Fruit fly (Drosophila melanogaster) whole organism, embryonic: ENCODE data around the gene Ae2.

Experiments used
- Abd-B ChIP-seq: fragments of 200-800 bp; sonication (Bioruptor generic); optimal IDR thresholded peaks from 2 replicates; lab custom pipeline; 2018; ENCODE audit warnings: missing biosample characterization, mild to moderate bottlenecking, missing genetic modification characterization, moderate library complexity
- CG10654 ChIP-seq: fragments of 200-800 bp; sonication (Bioruptor generic); optimal IDR thresholded peaks from 2 replicates; lab custom pipeline; 2016; ENCODE audit warnings: missing biosample characterization, missing genetic modification characterization
- CG14014 ChIP-seq: fragments of 200-800 bp; sonication (Bioruptor generic); IDR thresholded peaks from 2 replicates; pipeline ENCODE4 v1.3.6; 2022; ENCODE audit warnings: missing biosample characterization, missing genetic modification characterization
- CG1603 ChIP-seq: fragments of 200-800 bp; sonication (Bioruptor generic); optimal IDR thresholded peaks from 2 replicates; lab custom pipeline; 2019; ENCODE audit warnings: missing biosample characterization, mild to moderate bottlenecking, missing genetic modification characterization, moderate library complexity
- CG17359 ChIP-seq: fragments of 200-800 bp; sonication (Bioruptor generic); optimal IDR thresholded peaks from 3 replicates; lab custom pipeline; 2018; ENCODE audit warnings: missing biosample characterization, mild to moderate bottlenecking, missing genetic modification characterization, moderate library complexity
- CG17829 ChIP-seq: fragments of 200-800 bp; optimal IDR thresholded peaks from 2 replicates; lab custom pipeline; 2019; ENCODE audit warnings: missing biosample characterization, mild to moderate bottlenecking, missing genetic modification characterization, moderate library complexity
- CG2120 ChIP-seq: fragments of 200-800 bp; sonication (Bioruptor generic); optimal IDR thresholded peaks from 3 replicates; lab custom pipeline; 2016; ENCODE audit warnings: missing biosample characterization, missing genetic modification characterization
- CG31365 ChIP-seq: fragments of 200-800 bp; sonication (Bioruptor generic); optimal IDR thresholded peaks from 2 replicates; lab custom pipeline; 2018; ENCODE audit warnings: missing biosample characterization, mild to moderate bottlenecking, missing genetic modification characterization
- CG33557 ChIP-seq: fragments of 200-800 bp; sonication (Bioruptor generic); optimal IDR thresholded peaks from 2 replicates; lab custom pipeline; 2019; ENCODE audit warnings: missing biosample characterization, mild to moderate bottlenecking, missing genetic modification characterization, moderate library complexity
- CG42726 ChIP-seq: fragments of 200-800 bp; sonication (Bioruptor generic); IDR thresholded peaks from 2 replicates; pipeline ENCODE4 v1.3.6; 2022; ENCODE audit warnings: missing biosample characterization, missing genetic modification characterization; ENCODE audit not compliant: partially characterized antibody
- CG4404 ChIP-seq: fragments of 200-800 bp; sonication (Bioruptor generic); IDR thresholded peaks from 2 replicates; pipeline ENCODE4 v1.3.6; 2022; ENCODE audit warnings: missing biosample characterization, missing genetic modification characterization
- CG5180 ChIP-seq: fragments of 200-800 bp; sonication (Bioruptor generic); optimal IDR thresholded peaks from 3 replicates; lab custom pipeline; 2017; ENCODE audit warnings: missing biosample characterization, missing genetic modification characterization, mild to moderate bottlenecking, moderate library complexity, missing genetic modification reagents
- CG7839 ChIP-seq: fragments of 200-800 bp; sonication (Bioruptor generic); optimal IDR thresholded peaks from 3 replicates; lab custom pipeline; 2018; ENCODE audit warnings: missing biosample characterization, mild to moderate bottlenecking, missing genetic modification characterization, moderate library complexity
- CG8388 ChIP-seq: fragments of 200-800 bp; sonication (Bioruptor generic); optimal IDR thresholded peaks from 2 replicates; lab custom pipeline; 2019; ENCODE audit warnings: missing biosample characterization, mild to moderate bottlenecking, missing genetic modification characterization, moderate library complexity
- CG8944 ChIP-seq: fragments of 200-800 bp; sonication (Bioruptor generic); optimal IDR thresholded peaks from 3 replicates; lab custom pipeline; 2016; ENCODE audit warnings: missing biosample characterization, missing genetic modification characterization
- CG9797 ChIP-seq: fragments of 200-800 bp; sonication (Bioruptor generic); optimal IDR thresholded peaks from 3 replicates; lab custom pipeline; 2018; ENCODE audit warnings: missing biosample characterization, mild to moderate bottlenecking, missing genetic modification characterization
- CHES-1-like ChIP-seq: fragments of 200-800 bp; sonication (Bioruptor generic); optimal IDR thresholded peaks from 2 replicates; lab custom pipeline; 2016; ENCODE audit warnings: missing biosample characterization, missing genetic modification characterization
- Dad ChIP-seq: fragments of 200-800 bp; sonication (Bioruptor generic); optimal IDR thresholded peaks from 3 replicates; lab custom pipeline; 2016; ENCODE audit warnings: missing biosample characterization, missing genetic modification characterization
- Dip2 ChIP-seq: fragments of 200-800 bp; sonication (Bioruptor generic); IDR thresholded peaks from 2 replicates; pipeline ENCODE4 v1.3.6; 2022; ENCODE audit warnings: missing biosample characterization, missing genetic modification characterization
- Drgx ChIP-seq: fragments of 200-800 bp; sonication (Bioruptor generic); IDR thresholded peaks from 2 replicates; pipeline ENCODE4 v1.3.6; 2022; ENCODE audit warnings: missing biosample characterization, missing genetic modification characterization
- H2.0 ChIP-seq: fragments of 200-800 bp; sonication (Bioruptor generic); IDR thresholded peaks from 2 replicates; pipeline ENCODE4 v1.3.6; 2022; ENCODE audit warnings: missing biosample characterization, missing genetic modification characterization
- Hr3 ChIP-seq: fragments of 200-800 bp; sonication (Bioruptor generic); optimal IDR thresholded peaks from 3 replicates; lab custom pipeline; 2016; ENCODE audit warnings: missing biosample characterization, missing genetic modification characterization
- MESR4 ChIP-seq: fragments of 200-800 bp; sonication (Bioruptor generic); optimal IDR thresholded peaks from 2 replicates; lab custom pipeline; 2018; ENCODE audit warnings: missing biosample characterization, mild to moderate bottlenecking, missing genetic modification characterization, moderate library complexity
- Med ChIP-seq: fragments of 200-800 bp; sonication (Bioruptor generic); peaks from one replicate; lab custom pipeline; 2016; ENCODE audit warnings: missing biosample characterization, missing genetic modification characterization, mild to moderate bottlenecking, inconsistent platforms, moderate library complexity
- Mes4 ChIP-seq: fragments of 200-800 bp; sonication (Bioruptor generic); optimal IDR thresholded peaks from 2 replicates; lab custom pipeline; 2016; ENCODE audit warnings: missing biosample characterization, missing genetic modification characterization
- NfI ChIP-seq: fragments of 200-800 bp; sonication (Bioruptor generic); optimal IDR thresholded peaks from 3 replicates; lab custom pipeline; 2018; ENCODE audit warnings: missing biosample characterization, mild to moderate bottlenecking, missing genetic modification characterization, moderate library complexity
- Sox102F ChIP-seq: fragments of 200-800 bp; sonication (Bioruptor generic); optimal IDR thresholded peaks from 2 replicates; lab custom pipeline; 2018; ENCODE audit warnings: missing biosample characterization, mild to moderate bottlenecking, missing genetic modification characterization, moderate library complexity
- Vsx1 ChIP-seq: fragments of 200-800 bp; sonication (Bioruptor generic); optimal IDR thresholded peaks from 2 replicates; lab custom pipeline; 2017; ENCODE audit warnings: missing biosample characterization, mild to moderate bottlenecking, missing genetic modification characterization, missing genetic modification reagents
- bcd ChIP-seq: fragments of 200-800 bp; sonication (Bioruptor generic); optimal IDR thresholded peaks from 2 replicates; lab custom pipeline; 2017; ENCODE audit warnings: missing biosample characterization, mild to moderate bottlenecking, missing genetic modification characterization
- chinmo ChIP-seq: fragments of 200-800 bp; sonication (Bioruptor generic); IDR thresholded peaks from 4 replicates; pipeline ENCODE4 v1.3.6; 2022; ENCODE audit warnings: missing biosample characterization, missing genetic modification characterization; ENCODE audit not compliant: partially characterized antibody
- corto ChIP-seq: fragments of 200-800 bp; sonication (Bioruptor generic); optimal IDR thresholded peaks from 2 replicates; lab custom pipeline; 2016; ENCODE audit warnings: missing biosample characterization, mild to moderate bottlenecking, missing genetic modification characterization, moderate library complexity
- croc ChIP-seq: fragments of 200-800 bp; sonication (Bioruptor generic); conservative IDR thresholded peaks from 3 replicates; pipeline ENCODE4 v1.3.6; 2022; ENCODE audit warnings: missing biosample characterization, missing genetic modification characterization
- cwo ChIP-seq: fragments of 200-800 bp; sonication (Bioruptor generic); optimal IDR thresholded peaks from 3 replicates; lab custom pipeline; 2017; ENCODE audit warnings: missing biosample characterization, missing genetic modification characterization, mild to moderate bottlenecking, moderate library complexity, missing genetic modification reagents
- dm ChIP-seq: fragments of 200-800 bp; sonication (Bioruptor generic); optimal IDR thresholded peaks from 3 replicates; lab custom pipeline; 2016; ENCODE audit warnings: missing biosample characterization, missing genetic modification characterization
- dmrt11E ChIP-seq: fragments of 200-800 bp; sonication (Bioruptor generic); optimal IDR thresholded peaks from 3 replicates; lab custom pipeline; 2018; ENCODE audit warnings: missing biosample characterization, mild to moderate bottlenecking, missing genetic modification characterization, moderate library complexity
- eve ChIP-seq, 2 experiments: fragments of >200 bp; optimal IDR thresholded peaks; 2 replicates each; lab custom pipeline; 2017; ENCODE audit warnings: missing biosample characterization in 2 of 2, missing genetic modification characterization in 2 of 2
- fd64A ChIP-seq: fragments of 200-800 bp; sonication (Bioruptor generic); optimal IDR thresholded peaks from 3 replicates; lab custom pipeline; 2018; ENCODE audit warnings: missing biosample characterization, mild to moderate bottlenecking, missing genetic modification characterization
- fd96Cb ChIP-seq: fragments of 200-800 bp; sonication (Bioruptor generic); optimal IDR thresholded peaks from 2 replicates; lab custom pipeline; 2018; ENCODE audit warnings: missing biosample characterization, mild to moderate bottlenecking, missing genetic modification characterization, moderate library complexity
- gsb ChIP-seq: fragments of 200-800 bp; sonication (Bioruptor generic); IDR thresholded peaks from 2 replicates; pipeline ENCODE4 v1.3.6; 2022; ENCODE audit warnings: missing biosample characterization, missing genetic modification characterization
- kay ChIP-seq: fragments of 200-800 bp; sonication (Bioruptor generic); optimal IDR thresholded peaks from 2 replicates; lab custom pipeline; 2016; ENCODE audit warnings: missing biosample characterization, missing genetic modification characterization
- lab ChIP-seq: fragments of 200-800 bp; sonication (Bioruptor generic); optimal IDR thresholded peaks from 3 replicates; lab custom pipeline; 2017; ENCODE audit warnings: missing biosample characterization, missing genetic modification characterization, mild to moderate bottlenecking, moderate library complexity, missing genetic modification reagents
- lola ChIP-seq, 3 experiments: fragments of >200 bp in 2 of 3; fragments of 200-800 bp in 1 of 3; sonication (Bioruptor generic) in 1 of 3; optimal IDR thresholded peaks; 2 replicates each; lab custom pipeline; 2017 to 2019; ENCODE audit warnings: missing biosample characterization in 3 of 3, missing genetic modification characterization in 3 of 3, mild to moderate bottlenecking in 1 of 3, moderate library complexity in 1 of 3
- maf-S ChIP-seq: fragments of 200-800 bp; sonication (Bioruptor generic); optimal IDR thresholded peaks from 2 replicates; lab custom pipeline; 2016; ENCODE audit warnings: missing biosample characterization, missing genetic modification characterization
- nom ChIP-seq: fragments of 200-800 bp; sonication (Bioruptor generic); optimal IDR thresholded peaks from 2 replicates; lab custom pipeline; 2017; ENCODE audit warnings: missing biosample characterization, missing genetic modification characterization, mild to moderate bottlenecking, moderate library complexity, missing genetic modification reagents
- otp ChIP-seq: fragments of 200-800 bp; sonication (Bioruptor generic); IDR thresholded peaks from 3 replicates; pipeline ENCODE4, ENCODE4 v1.3.6; 2022; ENCODE audit warnings: missing biosample characterization, missing genetic modification characterization
- pum ChIP-seq: fragments of 200-800 bp; sonication (Bioruptor generic); optimal IDR thresholded peaks from 2 replicates; lab custom pipeline; 2016; ENCODE audit warnings: missing biosample characterization, missing genetic modification characterization
- tio ChIP-seq: fragments of 200-800 bp; sonication (Bioruptor generic); optimal IDR thresholded peaks from 2 replicates; lab custom pipeline; 2017; ENCODE audit warnings: missing biosample characterization, missing genetic modification characterization, inconsistent platforms
- ttk ChIP-seq: fragments of 200-800 bp; sonication (Bioruptor generic); IDR thresholded peaks from 2 replicates; pipeline ENCODE4 v2.1.2; 2022; ENCODE audit warnings: missing biosample characterization, missing genetic modification characterization
- unc-4 ChIP-seq: fragments of 200-800 bp; sonication (Bioruptor generic); IDR thresholded peaks from 2 replicates; pipeline ENCODE4 v1.3.6; 2022; ENCODE audit warnings: missing biosample characterization, missing genetic modification characterization; ENCODE audit not compliant: partially characterized antibody
- vfl ChIP-seq: fragments of 200-800 bp; sonication (Bioruptor generic); optimal IDR thresholded peaks from 2 replicates; lab custom pipeline; 2016; ENCODE audit warnings: missing biosample characterization, missing genetic modification characterization
- wor ChIP-seq: fragments of 200-800 bp; sonication (Bioruptor generic); IDR thresholded peaks from 2 replicates; pipeline ENCODE4 v1.3.6; 2022; ENCODE audit warnings: missing biosample characterization, missing genetic modification characterization

Gene Ae2

DNA sequence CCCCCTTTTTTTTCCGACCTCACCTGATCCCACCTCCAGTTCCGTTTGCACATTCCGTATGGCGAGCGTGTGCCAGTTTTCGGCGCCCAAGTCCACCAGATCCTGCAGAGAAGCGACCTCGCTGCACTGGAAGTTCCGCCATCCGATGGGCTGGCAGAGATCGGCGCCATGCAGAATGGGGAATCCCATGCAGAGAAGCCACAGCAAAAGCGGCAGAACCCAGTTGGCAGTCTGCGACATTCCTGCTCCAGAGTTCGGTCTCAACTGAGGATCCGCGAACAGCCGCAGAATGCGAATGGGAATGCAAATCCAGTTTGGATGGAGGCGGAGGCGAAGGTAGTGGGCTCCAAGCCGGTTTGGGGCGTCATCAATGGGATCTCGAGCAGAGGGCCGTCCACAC lies 29.8 kb upstream of the Ae2 start, which contains the start of gene CG6749 (continued):
- no peak for TF ChIP-seq croc
- no peak for TF ChIP-seq CG1603
- TF ChIP-seq CG2120 (GFP tag; lab: Kevin White, UChicago): no peak
- TF ChIP-seq NfI (GFP tag; lab: Kevin White, UChicago): no peak
- no peak for TF ChIP-seq kay
- 0 out of 4 replicates have a peak, but pooled peaks have one; percentile 20 for TF ChIP-seq chinmo (GFP tag; lab: Robert Waterston, UW)
- no peak for TF ChIP-seq CG31365
- TF ChIP-seq Mes4 (GFP tag; lab: Kevin White, UChicago): no peak
- TF ChIP-seq CG17829: no peak
- no peak for TF ChIP-seq MESR4 (GFP tag; lab: Kevin White, UChicago)
- TF ChIP-seq Abd-B (GFP tag; lab: Kevin White, UChicago): no peak
- TF ChIP-seq eve (GFP tag; optimal IDR thresholded peaks at IDR 0.05; lab: Kevin White, UChicago): no peak
- 0 out of 2 replicates have a peak, but pooled peaks have one; percentile 10 for TF ChIP-seq CG14014 (GFP tag; lab: Robert Waterston, UW)
- TF ChIP-seq dmrt11E: no peak
- TF ChIP-seq CG7839 (tag; lab: Kevin White, UChicago): no peak
- TF ChIP-seq nom: peak; percentile 35
- TF ChIP-seq Vsx1 (GFP tag; lab: Kevin White, UChicago): no peak
- TF ChIP-seq Dad (GFP tag; lab: Kevin White, UChicago): no peak
- TF ChIP-seq CG8944 (GFP tag; lab: Kevin White, UChicago): no peak
- TF ChIP-seq CG5180: no peak
- TF ChIP-seq CG4404 (GFP tag; lab: Robert Waterston, UW): 0 out of 2 replicates have a peak, but pooled peaks have one; percentile 16
- TF ChIP-seq Med: peak; percentile 7

DNA sequence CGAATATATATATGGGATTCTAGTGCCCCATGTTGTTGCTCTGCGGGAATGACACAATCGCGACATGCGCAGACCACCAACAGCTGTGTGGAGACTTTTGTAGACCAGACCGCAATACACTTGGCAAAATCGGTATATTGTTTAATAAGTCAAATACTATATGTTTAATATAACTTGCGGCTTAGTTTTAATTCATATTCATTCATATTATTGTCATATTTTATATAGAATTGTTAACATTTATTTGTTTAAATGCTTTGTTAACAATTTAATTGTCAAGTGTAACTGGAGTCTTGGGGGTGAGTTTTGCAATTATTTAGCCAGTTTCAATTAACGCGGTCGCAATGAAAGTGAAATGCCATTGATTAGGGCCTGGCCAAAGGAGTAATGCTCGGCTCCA lies 23.7 kb upstream of the Ae2 start:
- no peak for TF ChIP-seq CG33557 (GFP tag; lab: Kevin White, UChicago)
- TF ChIP-seq CG9797 (GFP tag; lab: Kevin White, UChicago): no peak
- TF ChIP-seq Sox102F: peak; percentile 8
- TF ChIP-seq Hr3 (GFP tag; lab: Kevin White, UChicago): no peak
- no peak for TF ChIP-seq H2.0
- no peak for TF ChIP-seq Dip2 (GFP tag; lab: Robert Waterston, UW)
- peak; percentile 13 for TF ChIP-seq lab (GFP tag; lab: Kevin White, UChicago)
- no peak for TF ChIP-seq otp (GFP tag; lab: Robert Waterston, UW)
- no peak for TF ChIP-seq gsb (GFP tag; lab: Robert Waterston, UW)
- peak; percentile 28 for TF ChIP-seq CG17359
- peak; percentile 20; the same call in 1 of the 2 replicates for TF ChIP-seq ttk (GFP tag; lab: Robert Waterston, UW)
- no peak for TF ChIP-seq wor (GFP tag; lab: Robert Waterston, UW)
- TF ChIP-seq dm (GFP tag; lab: Kevin White, UChicago): no peak
- peak; percentile 16 for TF ChIP-seq CG8388
- TF ChIP-seq CG10654: no peak
- TF ChIP-seq CHES-1-like (GFP tag; lab: Kevin White, UChicago): no peak
- TF ChIP-seq corto (GFP tag; lab: Kevin White, UChicago): no peak
- TF ChIP-seq CG42726 (GFP tag; lab: Robert Waterston, UW): no peak
- no peak for TF ChIP-seq maf-S (GFP tag; lab: Kevin White, UChicago)
- TF ChIP-seq fd64A: no peak
- TF ChIP-seq vfl (GFP tag; lab: Kevin White, UChicago): no peak
- peak; percentile 70 for TF ChIP-seq Drgx (GFP tag; lab: Robert Waterston, UW)
- TF ChIP-seq lola (GFP tag; optimal IDR thresholded peaks at IDR 0.05; lab: Kevin White, UChicago): no peak
- no peak for TF ChIP-seq fd96Cb
- TF ChIP-seq cwo: peak; percentile 26
- no peak for TF ChIP-seq tio (GFP tag; lab: Kevin White, UChicago)
- no peak for TF ChIP-seq pum (GFP tag; lab: Kevin White, UChicago)
- TF ChIP-seq unc-4: no peak
- TF ChIP-seq bcd (GFP tag; lab: Kevin White, UChicago): no peak
